Worm (Caenorhabditis elegans): ENCODE results near the gene fbxa-38.

DNA sequence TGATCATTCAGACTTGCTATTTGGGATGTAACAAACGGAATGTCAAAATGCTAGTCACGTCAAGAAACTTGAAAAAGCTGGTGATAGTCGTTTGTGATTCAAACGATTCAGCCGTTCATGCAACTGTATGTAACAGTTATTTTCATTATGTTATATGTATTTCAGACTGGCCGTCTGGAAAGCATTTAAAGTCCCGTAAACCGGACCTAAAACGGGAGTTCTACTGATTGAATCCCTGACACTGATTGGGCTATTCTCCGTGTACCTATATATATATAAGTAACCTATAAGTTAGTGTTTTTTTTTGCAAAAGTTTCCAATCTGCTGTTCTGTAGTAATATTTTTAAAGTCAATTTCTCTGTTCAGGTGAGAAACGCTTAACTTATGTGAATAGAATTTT, 19.1 kb downstream of the fbxa-38 start:
- no peak for TF ChIP-seq snpc-4 (tag; optimal IDR thresholded peaks at IDR 0.05)
- TF ChIP-seq aly-2 (tag; optimal IDR thresholded peaks at IDR 0.05): no peak
- TF ChIP-seq lsy-2 (tag; optimal IDR thresholded peaks at IDR 0.05): no peak
- TF ChIP-seq blmp-1 (tag; optimal IDR thresholded peaks at IDR 0.05; ENCODE audit: insufficient read depth): no peak
